Fruit fly (Drosophila melanogaster): ENCODE data around the gene Hsp23.

Gene Hsp23

dm6 chr3L:9355555-9355954 is 26.1 kb upstream of the Hsp23 start (continued):
- TF ChIP-seq tx (GFP tag; optimal IDR thresholded peaks at IDR 0.05) (no peak), org-1 (GFP tag; optimal IDR thresholded peaks at IDR 0.05) (no peak), CG13296 (GFP tag; optimal IDR thresholded peaks at IDR 0.05) (no peak), Sry-δ (GFP tag; optimal IDR thresholded peaks at IDR 0.05) (no peak), pita (GFP tag; optimal IDR thresholded peaks at IDR 0.05) (no peak), CG6254 (GFP tag; optimal IDR thresholded peaks at IDR 0.05) (no peak), ind (GFP tag; optimal IDR thresholded peaks at IDR 0.05) (no peak), CG10321 (GFP tag; IDR thresholded peaks at IDR 0.05) (no peak), CG11723 (GFP tag; optimal IDR thresholded peaks at IDR 0.05) (no peak), CG13624 (GFP tag; optimal IDR thresholded peaks at IDR 0.05) (no peak), Hey (tag; optimal IDR thresholded peaks at IDR 0.05) (peak; percentile 59), CG14710 (tag; optimal IDR thresholded peaks at IDR 0.05) (no peak), sima (GFP tag; optimal IDR thresholded peaks at IDR 0.05) (no peak), sqz (GFP tag; optimal IDR thresholded peaks at IDR 0.05) (no peak), CG17829 (tag; optimal IDR thresholded peaks at IDR 0.05) (no peak), crol (GFP tag; IDR thresholded peaks at IDR 0.05) (no peak), sna (GFP tag; IDR thresholded peaks at IDR 0.05; ENCODE audit: partially characterized antibody) (no peak), Rx (GFP tag; IDR thresholded peaks at IDR 0.05) (no peak), mirr (GFP tag; optimal IDR thresholded peaks at IDR 0.05) (peak; percentile 36), kni (GFP tag; optimal IDR thresholded peaks at IDR 0.05) (no peak), CG34376 (GFP tag; optimal IDR thresholded peaks at IDR 0.05) (no peak), NC2β (GFP tag; optimal IDR thresholded peaks at IDR 0.05) (no peak), CG1024 (GFP tag; IDR thresholded peaks at IDR 0.05) (no peak), CG12071 (GFP tag; optimal IDR thresholded peaks at IDR 0.05) (no peak), sug (tag; optimal IDR thresholded peaks at IDR 0.05) (peak; percentile 47), CG10431 (GFP tag; optimal IDR thresholded peaks at IDR 0.05) (no peak), CG15514 (GFP tag; optimal IDR thresholded peaks at IDR 0.05) (no peak), CG9437 (GFP tag; optimal IDR thresholded peaks at IDR 0.05) (no peak), exex (tag; optimal IDR thresholded peaks at IDR 0.05) (peak; percentile 98), Dip2 (GFP tag; IDR thresholded peaks at IDR 0.05) (no peak), eve (GFP tag; optimal IDR thresholded peaks at IDR 0.05) (no peak), Ssrp (tag; optimal IDR thresholded peaks at IDR 0.05) (no peak), cato (GFP tag; optimal IDR thresholded peaks at IDR 0.05; ENCODE audit: borderline replicate concordance) (no peak), BtbVII (GFP tag; optimal IDR thresholded peaks at IDR 0.05) (peak; percentile 46), Fer1 (GFP tag; optimal IDR thresholded peaks at IDR 0.05) (no peak)

DNA sequence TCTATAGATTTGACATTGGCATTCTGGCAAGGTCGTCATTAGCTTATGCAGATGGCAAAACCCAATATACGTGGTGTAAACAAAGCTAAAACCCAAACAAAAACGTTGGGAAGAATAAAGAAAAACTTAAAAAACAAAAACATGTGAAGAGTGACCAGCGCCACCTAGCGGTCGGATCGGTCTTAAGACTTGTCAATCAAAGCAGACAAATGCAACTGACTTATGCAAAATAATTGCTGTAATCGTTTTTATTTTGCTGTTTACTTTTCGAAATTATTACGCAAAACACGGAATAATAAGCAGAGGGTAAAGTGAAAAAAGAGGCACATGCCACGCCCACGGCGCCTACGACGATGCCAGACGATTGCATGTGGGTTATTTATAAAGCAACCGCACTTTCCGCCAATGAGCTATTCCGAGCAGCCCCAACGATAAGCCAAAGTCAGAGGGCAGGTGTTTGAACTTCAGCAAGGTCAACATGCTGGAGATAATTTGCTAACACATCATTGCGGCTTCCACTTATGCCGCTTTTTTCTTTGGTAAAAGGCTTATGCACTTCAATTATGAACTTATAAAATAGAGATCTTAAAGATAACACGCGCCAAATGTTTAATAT is 25.4 kb upstream of the Hsp23 start:
- TF ChIP-seq Scr (GFP tag; IDR thresholded peaks at IDR 0.05; ENCODE audit: partially characterized antibody) (no peak), CG13775 (GFP tag; optimal IDR thresholded peaks at IDR 0.05) (no peak), CG2199 (GFP tag; IDR thresholded peaks at IDR 0.05) (0 out of 3 replicates have a peak, but pooled peaks have one; percentile 57), Pdp1 (GFP tag; optimal IDR thresholded peaks at IDR 0.05) (peak in 1 of 2 experiments; percentile 8), Dip2 (GFP tag; IDR thresholded peaks at IDR 0.05) (peak; percentile 51; the same call in 1 of the 2 replicates), CG8478 (optimal IDR thresholded peaks at IDR 0.05) (no peak), E2f1 (GFP tag; IDR thresholded peaks at IDR 0.05) (no peak), Med (GFP tag) (peak; percentile 37), chinmo (GFP tag; IDR thresholded peaks at IDR 0.05; ENCODE audit: partially characterized antibody) (0 out of 4 replicates have a peak, but pooled peaks have one; percentile 32), Hr3 (GFP tag; optimal IDR thresholded peaks at IDR 0.05) (no peak), CG10979 (tag; optimal IDR thresholded peaks at IDR 0.05) (peak; percentile 30), hb (GFP tag; IDR thresholded peaks at IDR 0.05; ENCODE audit: partially characterized antibody) (0 out of 3 replicates have a peak, but pooled peaks have one; percentile 14), CG6654 (GFP tag; optimal IDR thresholded peaks at IDR 0.05) (no peak), CTCF (GFP tag; optimal IDR thresholded peaks at IDR 0.05) (peak; percentile 90)

Measured in whole organism, embryonic.